Worm (Caenorhabditis elegans) whole organism, early embryonic: ENCODE data around the gene lsy-12.

Experiments used
- B0310.2 ChIP-seq: sonication (generic microtip); optimal IDR thresholded peaks from 2 replicates; lab custom pipeline; 2016; ENCODE audit warnings: mild to moderate bottlenecking, missing genetic modification characterization, missing compliant biosample characterization
- F13C5.2 ChIP-seq: sonication (generic microtip); optimal IDR thresholded peaks from 2 replicates; lab custom pipeline; 2017; ENCODE audit warnings: mild to moderate bottlenecking, missing genetic modification characterization, inconsistent platforms, missing compliant biosample characterization
- aly-1 ChIP-seq: sonication (generic microtip); optimal IDR thresholded peaks from 2 replicates; lab custom pipeline; 2016; ENCODE audit warnings: missing genetic modification characterization, missing compliant biosample characterization
- ama-1 ChIP-seq: fragments of 150-350 bp; optimal IDR thresholded peaks from 2 replicates; lab custom pipeline; 2014
- ceh-13 ChIP-seq: fragments of 200-800 bp; sonication (Bioruptor generic); optimal IDR thresholded peaks from 2 replicates; lab custom pipeline; 2018; ENCODE audit warnings: mild to moderate bottlenecking, missing genetic modification characterization, missing compliant biosample characterization
- ceh-36 ChIP-seq: sonication (generic microtip); optimal IDR thresholded peaks from 2 replicates; lab custom pipeline; 2016; ENCODE audit warnings: missing genetic modification characterization, inconsistent platforms, missing compliant biosample characterization
- ets-7 ChIP-seq: sonication (generic microtip); optimal IDR thresholded peaks from 2 replicates; lab custom pipeline; 2016; ENCODE audit warnings: missing genotype, missing genetic modification characterization, missing compliant biosample characterization
- flt-1 ChIP-seq: fragments of 200-800 bp; sonication (Bioruptor generic); IDR thresholded peaks from 2 replicates; pipeline ENCODE4 v1.3.6; 2022; ENCODE audit warnings: missing genetic modification characterization, missing compliant biosample characterization
- hmbx-1 ChIP-seq: sonication (generic microtip); optimal IDR thresholded peaks from 2 replicates; lab custom pipeline; 2016; ENCODE audit warnings: mild to moderate bottlenecking, missing genetic modification characterization, missing compliant biosample characterization
- hmg-4 ChIP-seq: fragments of 200-800 bp; sonication (Bioruptor generic); optimal IDR thresholded peaks from 2 replicates; lab custom pipeline; 2018; ENCODE audit warnings: mild to moderate bottlenecking, missing genetic modification characterization, missing compliant biosample characterization
- hnd-1 ChIP-seq: sonication (generic microtip); optimal IDR thresholded peaks from 2 replicates; lab custom pipeline; 2016; ENCODE audit warnings: missing genetic modification characterization, missing compliant biosample characterization
- pes-1 ChIP-seq: fragments of 200-800 bp; sonication (Bioruptor generic); IDR thresholded peaks from 2 replicates; pipeline ENCODE4 v1.3.6; 2022; ENCODE audit warnings: missing genetic modification reagents, missing genetic modification characterization, missing compliant biosample characterization
- scrt-1 ChIP-seq: fragments of 200-800 bp; sonication (Bioruptor generic); IDR thresholded peaks from 2 replicates; pipeline ENCODE4 v1.3.6; 2022; ENCODE audit warnings: missing genetic modification characterization, missing compliant biosample characterization
- sea-1 ChIP-seq: fragments of 200-800 bp; sonication (Bioruptor generic); conservative IDR thresholded peaks from 2 replicates; pipeline ENCODE4 v1.3.6; 2022; ENCODE audit warnings: missing genetic modification characterization, missing compliant biosample characterization
- tbx-11 ChIP-seq: fragments of 200-800 bp; sonication (Bioruptor generic); IDR thresholded peaks from 2 replicates; pipeline ENCODE4 v1.3.6; 2022; ENCODE audit warnings: missing genetic modification characterization, missing compliant biosample characterization
- tbx-37 ChIP-seq: fragments of 200-800 bp; sonication (Bioruptor generic); conservative IDR thresholded peaks from 2 replicates; pipeline ENCODE4 v1.3.6; 2022; ENCODE audit warnings: missing genetic modification reagents, missing genetic modification characterization, missing compliant biosample characterization
- tra-4 ChIP-seq: sonication (generic microtip); optimal IDR thresholded peaks from 2 replicates; lab custom pipeline; 2017; ENCODE audit warnings: missing genetic modification characterization, missing compliant biosample characterization

lsy-12 gene

DNA sequence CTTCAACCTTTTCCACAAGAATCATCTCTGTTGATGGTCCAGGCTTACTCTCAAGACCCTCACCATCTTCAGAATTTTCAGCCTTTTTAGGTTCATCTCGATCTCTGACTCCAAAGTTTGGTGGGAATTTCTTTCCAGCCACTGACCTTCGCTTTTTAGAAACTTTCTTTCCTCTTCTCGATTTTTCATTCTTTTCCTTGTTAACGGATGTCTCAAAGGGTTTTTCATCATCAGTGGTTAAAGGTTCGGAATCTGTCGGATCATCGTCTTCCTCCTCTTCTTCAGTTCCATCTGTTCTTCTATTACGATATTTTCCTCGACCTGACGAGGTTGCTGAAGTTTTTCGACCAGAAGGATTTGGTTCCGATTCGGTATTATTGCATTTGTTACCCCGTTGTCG lies 11.2 kb downstream of the lsy-12 start:
- TF ChIP-seq tra-4 (tag; lab: Kevin White, UChicago): no peak
- no peak for TF ChIP-seq aly-1 (tag; lab: Kevin White, UChicago)
- TF ChIP-seq hnd-1 (tag; lab: Kevin White, UChicago): no peak
- TF ChIP-seq ceh-13 (GFP tag; lab: Kevin White, UChicago): no peak
- no peak for TF ChIP-seq ama-1 (lab: Kevin White, UChicago)
- no peak for TF ChIP-seq hmbx-1
- no peak for TF ChIP-seq sea-1
- no peak for TF ChIP-seq tbx-37 (GFP tag; lab: Robert Waterston, UW)

- TF ChIP-seq hnd-1 (tag; lab: Kevin White, UChicago) (no peak), B0310.2 (no peak), ama-1 (lab: Kevin White, UChicago) (no peak), ceh-13 (GFP tag; lab: Kevin White, UChicago) (no peak), tra-4 (tag; lab: Kevin White, UChicago) (no peak), flt-1 (GFP tag; lab: Robert Waterston, UW) (no peak), ceh-36 (tag; lab: Kevin White, UChicago) (no peak), tbx-11 (no peak), pes-1 (GFP tag; lab: Robert Waterston, UW) (no peak), hmg-4 (GFP tag; lab: Kevin White, UChicago) (no peak), tbx-37 (GFP tag; lab: Robert Waterston, UW) (no peak), F13C5.2 (tag; lab: Kevin White, UChicago) (no peak)
These were observed 16.3 kb downstream of the lsy-12 start, which contains the start of gene sru-8 for ce11 chrV:9843376-9843916. TSS of gene sru-8 (plus strand) at chrV:9843866.

DNA sequence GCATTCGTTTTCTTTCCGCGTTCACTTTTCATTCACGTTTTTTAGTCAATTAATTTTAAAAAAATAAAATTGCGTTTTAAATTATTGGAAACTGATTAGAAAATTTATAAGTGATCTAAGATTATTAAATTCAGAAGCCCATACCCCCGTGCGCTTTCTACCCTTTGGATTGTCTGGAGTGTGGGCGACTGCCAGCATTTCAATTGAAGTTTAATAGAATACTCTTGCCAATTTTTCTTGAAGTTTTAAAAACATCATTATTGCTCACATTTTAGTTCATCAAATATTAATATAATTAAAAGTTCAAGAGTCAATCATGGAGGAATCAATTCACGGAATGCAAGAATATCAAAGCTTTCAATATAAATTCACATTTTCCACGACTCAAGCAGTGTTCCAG lies 18.4 kb downstream of the lsy-12 start, which contains the start of gene sru-36:
Gene sru-36 (plus strand): TSS at position 301 of the 400 bp plus-strand sequence.
- TF ChIP-seq hmbx-1 (no peak), ama-1 (lab: Kevin White, UChicago) (no peak)

DNA sequence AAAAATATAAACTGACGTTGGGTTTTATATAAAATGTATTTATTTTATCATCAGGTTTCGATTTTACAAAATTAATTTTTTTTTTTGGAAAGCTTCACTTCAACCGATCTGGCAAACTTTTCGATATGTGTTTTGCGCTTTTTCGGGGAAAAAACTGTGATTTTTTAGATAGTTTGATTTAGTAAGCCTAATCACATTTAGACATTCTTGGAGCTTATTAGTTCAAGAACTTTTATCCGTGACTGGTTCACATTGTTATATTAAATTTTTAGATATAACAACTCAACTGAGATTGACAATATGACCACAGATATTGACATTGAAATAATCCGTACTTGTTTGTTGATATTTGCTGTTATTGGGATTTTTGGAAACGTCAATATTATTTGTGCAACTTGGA lies 22.1 kb downstream of the lsy-12 start, which contains the start of gene srsx-21:
Gene srsx-21 (plus strand): TSS at position 301 of the 400 bp plus-strand sequence.
- no peak for TF ChIP-seq sea-1
- no peak for TF ChIP-seq ama-1 (lab: Kevin White, UChicago)
- TF ChIP-seq ets-7 (tag; lab: Kevin White, UChicago): no peak
- TF ChIP-seq tbx-11: no peak
- no peak for TF ChIP-seq flt-1 (GFP tag; lab: Robert Waterston, UW)
- no peak for TF ChIP-seq hmbx-1
- no peak for TF ChIP-seq B0310.2
- no peak for TF ChIP-seq ceh-13 (GFP tag; lab: Kevin White, UChicago)
- no peak for TF ChIP-seq F13C5.2 (tag; lab: Kevin White, UChicago)
- TF ChIP-seq aly-1 (tag; lab: Kevin White, UChicago): no peak
- TF ChIP-seq scrt-1 (GFP tag; lab: Robert Waterston, UW): no peak
- TF ChIP-seq pes-1 (GFP tag; lab: Robert Waterston, UW): no peak

- TF ChIP-seq hmg-4 (GFP tag; lab: Kevin White, UChicago) (no peak), aly-1 (tag; lab: Kevin White, UChicago) (no peak), tbx-37 (GFP tag; lab: Robert Waterston, UW) (no peak), ceh-36 (tag; lab: Kevin White, UChicago) (no peak), B0310.2 (no peak), tra-4 (tag; lab: Kevin White, UChicago) (no peak), scrt-1 (GFP tag; lab: Robert Waterston, UW) (no peak), ama-1 (lab: Kevin White, UChicago) (no peak), ets-7 (tag; lab: Kevin White, UChicago) (no peak), tbx-11 (no peak), pes-1 (GFP tag; lab: Robert Waterston, UW) (no peak), hnd-1 (tag; lab: Kevin White, UChicago) (no peak), F13C5.2 (tag; lab: Kevin White, UChicago) (no peak), ceh-13 (GFP tag; lab: Kevin White, UChicago) (no peak)
These were observed 23.8 kb downstream of the lsy-12 start, which contains the start of gene sru-38 for ce11 chrV:9835945-9836344. TSS of gene sru-38 (minus strand) at chrV:9836045.

DNA sequence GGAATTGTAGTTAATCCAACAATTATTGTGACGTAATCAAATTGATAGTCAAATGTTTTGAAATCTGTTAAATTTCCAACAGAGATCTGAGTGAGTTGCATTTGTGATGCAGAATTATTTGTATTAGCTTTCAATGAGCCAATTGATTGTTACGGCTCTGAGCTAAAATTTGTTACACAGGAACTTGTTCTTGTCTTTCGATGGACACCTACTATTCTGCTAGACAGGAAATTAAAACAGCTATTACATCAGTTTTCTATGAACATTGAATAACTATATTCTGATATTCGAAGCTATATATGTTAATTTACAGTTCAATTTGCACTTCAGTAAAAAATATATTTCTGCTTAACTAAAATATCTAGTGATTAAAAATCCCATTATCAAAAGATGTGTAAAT lies 25.9 kb downstream of the lsy-12 start, which contains the start of gene sru-40:
Gene sru-40 (minus strand): TSS at position 101 of the 400 bp plus-strand sequence.
- TF ChIP-seq ceh-13 (GFP tag; lab: Kevin White, UChicago): no peak
- no peak for TF ChIP-seq flt-1 (GFP tag; lab: Robert Waterston, UW)
- TF ChIP-seq ceh-36 (tag; lab: Kevin White, UChicago): no peak
- TF ChIP-seq tbx-11: no peak
- TF ChIP-seq tbx-37 (GFP tag; lab: Robert Waterston, UW): no peak
- TF ChIP-seq sea-1: no peak
- TF ChIP-seq hmg-4 (GFP tag; lab: Kevin White, UChicago): no peak
- no peak for TF ChIP-seq aly-1 (tag; lab: Kevin White, UChicago)
- TF ChIP-seq tra-4 (tag; lab: Kevin White, UChicago): no peak
- TF ChIP-seq hnd-1 (tag; lab: Kevin White, UChicago): no peak
- TF ChIP-seq B0310.2: no peak
- no peak for TF ChIP-seq pes-1 (GFP tag; lab: Robert Waterston, UW)
- no peak for TF ChIP-seq F13C5.2 (tag; lab: Kevin White, UChicago)
- no peak for TF ChIP-seq scrt-1 (GFP tag; lab: Robert Waterston, UW)
- no peak for TF ChIP-seq hmbx-1
- no peak for TF ChIP-seq ets-7 (tag; lab: Kevin White, UChicago)

DNA sequence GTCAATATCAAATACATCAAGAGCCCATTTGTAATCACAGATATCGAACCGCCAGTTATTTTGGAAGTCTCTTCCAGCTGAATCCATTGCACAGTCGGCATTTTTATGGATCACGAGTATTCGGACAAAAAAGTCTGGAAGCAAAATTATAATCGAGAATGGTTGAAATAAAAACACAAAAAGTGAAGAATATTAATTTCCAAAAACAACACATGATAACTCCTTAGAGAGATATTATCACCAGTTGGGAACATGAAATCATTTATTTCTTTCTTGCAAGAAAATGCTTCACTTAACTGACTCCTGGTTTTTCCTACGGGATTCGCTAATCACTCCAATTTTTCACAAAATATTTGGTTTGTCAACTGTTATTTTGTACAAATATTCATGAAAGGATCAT lies 35.6 kb downstream of the lsy-12 start, which contains the start of gene str-2:
Gene str-2 (minus strand): TSS at position 101 of the 400 bp plus-strand sequence.
- TF ChIP-seq scrt-1 (GFP tag; lab: Robert Waterston, UW) (no peak), sea-1 (no peak), tbx-37 (GFP tag; lab: Robert Waterston, UW) (no peak), ceh-36 (tag; lab: Kevin White, UChicago) (no peak), hmbx-1 (no peak), aly-1 (tag; lab: Kevin White, UChicago) (no peak), ama-1 (lab: Kevin White, UChicago) (no peak), hnd-1 (tag; lab: Kevin White, UChicago) (no peak), pes-1 (GFP tag; lab: Robert Waterston, UW) (no peak)
